Fruit fly (Drosophila melanogaster) whole organism, wandering third instar larva: ENCODE data around the gene hiw.

Experiments used
- Abd-B ChIP-seq: fragments of >200 bp; optimal IDR thresholded peaks from 2 replicates; lab custom pipeline; 2017; ENCODE audit warnings: missing biosample characterization, missing genetic modification characterization
- CG32264 ChIP-seq: fragments of 200-800 bp; sonication (Bioruptor generic); optimal IDR thresholded peaks from 2 replicates; lab custom pipeline; 2016; ENCODE audit warnings: missing biosample characterization, missing genetic modification characterization
- CG9705 ChIP-seq: fragments of 200-800 bp; sonication (Bioruptor generic); optimal IDR thresholded peaks from 2 replicates; lab custom pipeline; 2018; ENCODE audit warnings: missing biosample characterization, mild to moderate bottlenecking, missing genetic modification characterization
- CrebA ChIP-seq: fragments of 200-800 bp; sonication (Bioruptor generic); optimal IDR thresholded peaks from 2 replicates; lab custom pipeline; 2016; ENCODE audit warnings: missing biosample characterization, mild to moderate bottlenecking, missing genetic modification characterization, borderline replicate concordance
- Dfd ChIP-seq: fragments of >200 bp; optimal IDR thresholded peaks from 2 replicates; lab custom pipeline; 2017; ENCODE audit warnings: missing biosample characterization, missing genetic modification characterization
- Dif ChIP-seq: fragments of 200-275, 200-300 bp; sonication (Bioruptor generic); optimal IDR thresholded peaks from 2 replicates; lab custom pipeline; 2018; ENCODE audit warnings: missing biosample characterization, missing genetic modification characterization; ENCODE audit not compliant: partially characterized antibody
- HLH106 ChIP-seq: fragments of 200-800 bp; optimal IDR thresholded peaks from 3 replicates; lab custom pipeline; 2019; ENCODE audit warnings: missing biosample characterization, mild to moderate bottlenecking, missing genetic modification characterization, moderate library complexity
- Hnf4 ChIP-seq: fragments of 200-800 bp; sonication (Bioruptor generic); optimal IDR thresholded peaks from 2 replicates; lab custom pipeline; 2016; ENCODE audit warnings: missing biosample characterization, mild to moderate bottlenecking, missing genetic modification characterization
- Hr78 ChIP-seq: fragments of >200 bp; optimal IDR thresholded peaks from 2 replicates; lab custom pipeline; 2017; ENCODE audit warnings: missing biosample characterization, missing genetic modification characterization
- Hr83 ChIP-seq: fragments of 200-300 bp; sonication (Bioruptor generic); optimal IDR thresholded peaks from 2 replicates; lab custom pipeline; 2016; ENCODE audit warnings: missing biosample characterization, mild to moderate bottlenecking, missing genetic modification characterization, moderate library complexity; ENCODE audit not compliant: poor library complexity, severe bottlenecking
- Jra ChIP-seq: sonication (Bioruptor generic); optimal IDR thresholded peaks from 2 replicates; lab custom pipeline; 2016; ENCODE audit warnings: missing biosample characterization, missing genetic modification characterization
- Mio ChIP-seq: sonication (Bioruptor generic); optimal IDR thresholded peaks from 2 replicates; lab custom pipeline; 2016; ENCODE audit warnings: missing biosample characterization, missing genetic modification characterization
- Myc ChIP-seq: fragments of >200 bp; optimal IDR thresholded peaks from 2 replicates; lab custom pipeline; 2017
- N ChIP-seq: fragments of >200 bp; optimal IDR thresholded peaks from 2 replicates; lab custom pipeline; 2018; ENCODE audit warnings: missing biosample characterization, missing external identifiers, missing genetic modification characterization
- OdsH ChIP-seq: fragments of 200-800 bp; sonication (Bioruptor generic); optimal IDR thresholded peaks from 2 replicates; lab custom pipeline; 2016; ENCODE audit warnings: missing biosample characterization, mild to moderate bottlenecking, missing genetic modification characterization
- Rel ChIP-seq, 2 experiments: fragments of 200-800 bp; sonication (Bioruptor generic) in 1 of 2; optimal IDR thresholded peaks; 2 replicates in 1 of 2; 3 replicates in 1 of 2; lab custom pipeline; 2016 to 2019; ENCODE audit warnings: mild to moderate bottlenecking in 2 of 2, missing biosample characterization in 2 of 2, missing genetic modification characterization in 2 of 2, moderate library complexity in 1 of 2
- Sp1 ChIP-seq: fragments of 200-800 bp; sonication (Bioruptor generic); optimal IDR thresholded peaks from 3 replicates; lab custom pipeline; 2019; ENCODE audit warnings: missing biosample characterization, mild to moderate bottlenecking, missing genetic modification characterization, moderate library complexity
- Vsx2 ChIP-seq: fragments of 200-300, 225-300 bp; sonication (Bioruptor generic); optimal IDR thresholded peaks from 2 replicates; lab custom pipeline; 2018; ENCODE audit warnings: missing biosample characterization, missing genetic modification characterization; ENCODE audit not compliant: partially characterized antibody
- br ChIP-seq: fragments of 200-800 bp; sonication (Bioruptor generic); optimal IDR thresholded peaks from 2 replicates; lab custom pipeline; 2016; ENCODE audit warnings: missing biosample characterization, missing genetic modification characterization
- brk ChIP-seq: fragments of 200-800 bp; sonication (Bioruptor generic); optimal IDR thresholded peaks from 2 replicates; lab custom pipeline; 2016; ENCODE audit warnings: missing biosample characterization, mild to moderate bottlenecking, missing genetic modification characterization
- dmrt93B ChIP-seq: fragments of 200-800 bp; sonication (Bioruptor generic); optimal IDR thresholded peaks from 2 replicates; lab custom pipeline; 2018; ENCODE audit warnings: missing biosample characterization, mild to moderate bottlenecking, missing genetic modification characterization
- dsf ChIP-seq: sonication (Bioruptor generic); optimal IDR thresholded peaks from 2 replicates; lab custom pipeline; 2016; ENCODE audit warnings: missing biosample characterization, missing genetic modification characterization, borderline replicate concordance
- ey ChIP-seq: fragments of 200-800 bp; sonication (Bioruptor generic); optimal IDR thresholded peaks from 2 replicates; lab custom pipeline; 2016; ENCODE audit warnings: missing biosample characterization, missing genetic modification characterization
- foxo ChIP-seq, 2 experiments: fragments of 200-800 bp; sonication (Bioruptor generic); optimal IDR thresholded peaks; 2 replicates in 1 of 2; 3 replicates in 1 of 2; lab custom pipeline; 2016 to 2017; ENCODE audit warnings: missing biosample characterization in 2 of 2, missing genetic modification characterization in 2 of 2
- fru ChIP-seq: fragments of 200-800 bp; sonication (Bioruptor generic); optimal IDR thresholded peaks from 3 replicates; lab custom pipeline; 2016; ENCODE audit warnings: missing biosample characterization, mild to moderate bottlenecking, missing genetic modification characterization
- h ChIP-seq: fragments of 200-800 bp; sonication (Bioruptor generic); optimal IDR thresholded peaks from 3 replicates; lab custom pipeline; 2016; ENCODE audit warnings: missing biosample characterization, mild to moderate bottlenecking, missing genetic modification characterization
- jim ChIP-seq: fragments of 175-275, 200-325 bp; sonication (Bioruptor generic); optimal IDR thresholded peaks from 2 replicates; lab custom pipeline; 2016; ENCODE audit warnings: missing biosample characterization, mild to moderate bottlenecking, missing genetic modification characterization
- pan ChIP-seq: fragments of >200 bp; optimal IDR thresholded peaks from 2 replicates; lab custom pipeline; 2017
- psq ChIP-seq: fragments of 200-800 bp; sonication (Bioruptor generic); optimal IDR thresholded peaks from 3 replicates; lab custom pipeline; 2017; ENCODE audit warnings: missing biosample characterization, mild to moderate bottlenecking, missing genetic modification characterization, moderate library complexity
- rgr ChIP-seq: fragments of 200-800 bp; sonication (Bioruptor generic); optimal IDR thresholded peaks from 3 replicates; lab custom pipeline; 2016; ENCODE audit warnings: missing biosample characterization, mild to moderate bottlenecking, missing genetic modification characterization
- sage ChIP-seq: fragments of 200-800 bp; sonication (Bioruptor generic); optimal IDR thresholded peaks from 2 replicates; lab custom pipeline; 2016; ENCODE audit warnings: missing biosample characterization, mild to moderate bottlenecking, missing genetic modification characterization
- sv ChIP-seq: fragments of 200-800 bp; sonication (Bioruptor generic); optimal IDR thresholded peaks from 3 replicates; lab custom pipeline; 2016; ENCODE audit warnings: missing biosample characterization, missing genetic modification characterization
- tai ChIP-seq: sonication (Bioruptor generic); optimal IDR thresholded peaks from 2 replicates; lab custom pipeline; 2016; ENCODE audit warnings: missing biosample characterization, missing genetic modification characterization
- usp ChIP-seq: fragments of >200 bp; optimal IDR thresholded peaks from 2 replicates; lab custom pipeline; 2017; ENCODE audit warnings: missing biosample characterization, missing genetic modification characterization
- woc ChIP-seq: sonication (Bioruptor generic); optimal IDR thresholded peaks from 2 replicates; lab custom pipeline; 2016; ENCODE audit warnings: missing biosample characterization, mild to moderate bottlenecking, missing genetic modification characterization

hiw gene

dm6 chrX:15022219-15022618 lies 41.0 kb downstream of the hiw start:
- TF ChIP-seq Mio = no peak
- TF ChIP-seq Hnf4 (GFP tag; lab: Kevin White, UChicago) = peak; percentile 26
- peak; percentile 63 for TF ChIP-seq fru (GFP tag; lab: Kevin White, UChicago)
- peak in 1 of 2 experiments; percentile 56 for TF ChIP-seq foxo (GFP tag; optimal IDR thresholded peaks at IDR 0.05; lab: Kevin White, UChicago)
- TF ChIP-seq dmrt93B (GFP tag; lab: Kevin White, UChicago) = peak; percentile 31
- TF ChIP-seq Jra (GFP tag; lab: Kevin White, UChicago) = no peak
- TF ChIP-seq HLH106 (tag; lab: Kevin White, UChicago) = peak; percentile 56
- no peak for TF ChIP-seq Hr83 (GFP tag; lab: Kevin White, UChicago)
- no peak for TF ChIP-seq CrebA (GFP tag; lab: Kevin White, UChicago)
- peak; percentile 57 for TF ChIP-seq ey (GFP tag; lab: Kevin White, UChicago)
- peak; percentile 3 for TF ChIP-seq OdsH (GFP tag; lab: Kevin White, UChicago)
- no peak for TF ChIP-seq sage (GFP tag; lab: Kevin White, UChicago)
- TF ChIP-seq sv = peak; percentile 71
- TF ChIP-seq Hr78 (GFP tag; lab: Kevin White, UChicago) = no peak
- peak; percentile 57 for TF ChIP-seq rgr (GFP tag; lab: Kevin White, UChicago)
- TF ChIP-seq psq (GFP tag; lab: Kevin White, UChicago) = peak; percentile 47
- peak; percentile 38 for TF ChIP-seq woc (GFP tag; lab: Kevin White, UChicago)
- TF ChIP-seq CG9705 (GFP tag; lab: Kevin White, UChicago) = no peak
- no peak for TF ChIP-seq Dif (GFP tag; lab: Kevin White, UChicago)
- no peak for TF ChIP-seq usp (GFP tag; lab: Kevin White, UChicago)
- TF ChIP-seq pan = no peak
- TF ChIP-seq Vsx2 (GFP tag; lab: Kevin White, UChicago) = no peak
- no peak for TF ChIP-seq Dfd
- no peak for TF ChIP-seq N (GFP tag; lab: Kevin White, UChicago)
- peak; percentile 45 for TF ChIP-seq br (GFP tag; lab: Kevin White, UChicago)
- peak; percentile 64 for TF ChIP-seq h (GFP tag; lab: Kevin White, UChicago)
- no peak for TF ChIP-seq tai (GFP tag; lab: Kevin White, UChicago)
- no peak for TF ChIP-seq Myc (lab: Kevin White, UChicago)
- TF ChIP-seq Sp1 (GFP tag; lab: Kevin White, UChicago) = peak; percentile 61

dm6 chrX:15021021-15021477 lies 42.2 kb downstream of the hiw start:
- TF ChIP-seq HLH106 (tag; lab: Kevin White, UChicago) (peak; percentile 80), Dfd (no peak), brk (GFP tag; lab: Kevin White, UChicago) (peak; percentile 59), Sp1 (GFP tag; lab: Kevin White, UChicago) (peak; percentile 81), h (GFP tag; lab: Kevin White, UChicago) (peak; percentile 65), psq (GFP tag; lab: Kevin White, UChicago) (peak; percentile 90), CrebA (GFP tag; lab: Kevin White, UChicago) (no peak), jim (no peak), ey (GFP tag; lab: Kevin White, UChicago) (peak; percentile 36), dsf (no peak), woc (GFP tag; lab: Kevin White, UChicago) (peak; percentile 31), fru (GFP tag; lab: Kevin White, UChicago) (peak; percentile 73), sv (peak; percentile 29), foxo (GFP tag; optimal IDR thresholded peaks at IDR 0.05; lab: Kevin White, UChicago) (peak in 1 of 2 experiments; percentile 78), CG9705 (GFP tag; lab: Kevin White, UChicago) (no peak), dmrt93B (GFP tag; lab: Kevin White, UChicago) (peak; percentile 56), Dif (GFP tag; lab: Kevin White, UChicago) (no peak), OdsH (GFP tag; lab: Kevin White, UChicago) (peak; percentile 66), Hnf4 (GFP tag; lab: Kevin White, UChicago) (no peak), rgr (GFP tag; lab: Kevin White, UChicago) (peak; percentile 77), Rel (GFP tag; optimal IDR thresholded peaks at IDR 0.05; lab: Kevin White, UChicago) (no peak), Rel (tag; optimal IDR thresholded peaks at IDR 0.05; lab: Kevin White, UChicago) (no peak), br (GFP tag; lab: Kevin White, UChicago) (peak; percentile 21), sage (GFP tag; lab: Kevin White, UChicago) (peak; percentile 18), Vsx2 (GFP tag; lab: Kevin White, UChicago) (no peak)

- no peak for TF ChIP-seq dmrt93B (GFP tag; lab: Kevin White, UChicago)
- TF ChIP-seq Mio = no peak
- TF ChIP-seq fru (GFP tag; lab: Kevin White, UChicago) = no peak
- TF ChIP-seq h (GFP tag; lab: Kevin White, UChicago) = no peak
- TF ChIP-seq Abd-B (GFP tag; lab: Kevin White, UChicago) = no peak
- no peak for TF ChIP-seq Myc (lab: Kevin White, UChicago)
- TF ChIP-seq usp (GFP tag; lab: Kevin White, UChicago) = no peak
- no peak for TF ChIP-seq jim
- TF ChIP-seq CG32264 (GFP tag; lab: Kevin White, UChicago) = no peak
- no peak for TF ChIP-seq rgr (GFP tag; lab: Kevin White, UChicago)
These were observed 43.8 kb downstream of the hiw start for dm6 chrX:15019413-15019812.
